Worm (Caenorhabditis elegans) whole organism, mixed stage, embryonic: Measurements from ENCODE around the gene F09C8.1.

Experiments used
- M03D4.4 ChIP-seq: sonication (generic microtip); optimal IDR thresholded peaks from 2 replicates; lab custom pipeline; 2017; ENCODE audit warnings: mild to moderate bottlenecking, missing genetic modification characterization, missing compliant biosample characterization
- blmp-1 ChIP-seq: fragments of 150-350 bp; optimal IDR thresholded peaks from 2 replicates; lab custom pipeline; 2014; ENCODE audit warnings: missing biosample characterization, missing genetic modification characterization
- ceh-39 ChIP-seq: fragments of 150-350 bp; optimal IDR thresholded peaks from 2 replicates; lab custom pipeline; 2014; ENCODE audit warnings: missing biosample characterization, missing genetic modification characterization
- ceh-83 ChIP-seq: fragments of 200-800 bp; sonication (Bioruptor generic); optimal IDR thresholded peaks from 2 replicates; lab custom pipeline; 2018; ENCODE audit warnings: mild to moderate bottlenecking, missing genetic modification characterization, missing compliant biosample characterization
- ces-1 ChIP-seq: fragments of 150-350 bp; optimal IDR thresholded peaks from 2 replicates; lab custom pipeline; 2014; ENCODE audit warnings: missing biosample characterization, missing genetic modification reagents, missing genetic modification characterization
- drap-1 ChIP-seq: fragments of 200-800 bp; sonication (Bioruptor generic); optimal IDR thresholded peaks from 3 replicates; lab custom pipeline; 2018; ENCODE audit warnings: mild to moderate bottlenecking, missing genetic modification characterization, missing compliant biosample characterization
- elt-1 ChIP-seq: sonication (generic microtip); optimal IDR thresholded peaks from 2 replicates; lab custom pipeline; 2017; ENCODE audit warnings: missing genetic modification characterization, mild to moderate bottlenecking, missing compliant biosample characterization, antibody characterized with exemption, moderate library complexity, borderline replicate concordance; ENCODE audit not compliant: insufficient read depth
- elt-3 ChIP-seq: fragments of 150-350 bp; optimal IDR thresholded peaks from 2 replicates; lab custom pipeline; 2014; ENCODE audit warnings: missing biosample characterization, missing genetic modification characterization
- flh-1 ChIP-seq: fragments of 200-800 bp; sonication (Bioruptor generic); optimal IDR thresholded peaks from 2 replicates; lab custom pipeline; 2018; ENCODE audit warnings: mild to moderate bottlenecking, missing genetic modification characterization, moderate library complexity, missing compliant biosample characterization
- ham-2 ChIP-seq: fragments of 200-800 bp; sonication (Bioruptor generic); optimal IDR thresholded peaks from 2 replicates; lab custom pipeline; 2018; ENCODE audit warnings: mild to moderate bottlenecking, missing genetic modification characterization, missing compliant biosample characterization
- lin-13 ChIP-seq: fragments of 150-350 bp; optimal IDR thresholded peaks from 2 replicates; lab custom pipeline; 2014; ENCODE audit warnings: missing biosample characterization, missing genetic modification characterization
- lin-32 ChIP-seq: fragments of 200-800 bp; sonication (Bioruptor generic); optimal IDR thresholded peaks from 2 replicates; lab custom pipeline; 2018; ENCODE audit warnings: mild to moderate bottlenecking, missing genetic modification characterization, missing compliant biosample characterization
- mab-5 ChIP-seq: fragments of 150-350 bp; optimal IDR thresholded peaks from 2 replicates; lab custom pipeline; 2014; ENCODE audit warnings: missing biosample characterization, missing genetic modification characterization
- mls-2 ChIP-seq: sonication (generic microtip); optimal IDR thresholded peaks from 2 replicates; lab custom pipeline; 2016; ENCODE audit warnings: mild to moderate bottlenecking, missing genetic modification characterization, moderate library complexity, missing compliant biosample characterization
- nhr-2 ChIP-seq: fragments of 150-350 bp; optimal IDR thresholded peaks from 2 replicates; lab custom pipeline; 2014; ENCODE audit warnings: missing biosample characterization, missing genetic modification characterization
- nhr-76 ChIP-seq: sonication (generic microtip); optimal IDR thresholded peaks from 2 replicates; lab custom pipeline; 2017; ENCODE audit warnings: missing biosample characterization, missing genetic modification characterization
- pha-4 ChIP-seq: fragments of 150-350 bp; optimal IDR thresholded peaks from 2 replicates; lab custom pipeline; 2018; ENCODE audit warnings: missing biosample characterization, missing genetic modification reagents, missing genetic modification characterization
- sem-2 ChIP-seq: fragments of 200-800 bp; sonication (Bioruptor generic); optimal IDR thresholded peaks from 2 replicates; lab custom pipeline; 2018; ENCODE audit warnings: mild to moderate bottlenecking, missing genetic modification characterization, missing compliant biosample characterization
- snpc-4 ChIP-seq: fragments of 150-350 bp; optimal IDR thresholded peaks from 2 replicates; lab custom pipeline; 2014; ENCODE audit warnings: missing biosample characterization, missing genetic modification characterization
- unc-62 ChIP-seq: fragments of 150-350 bp; optimal IDR thresholded peaks from 2 replicates; lab custom pipeline; 2014; ENCODE audit warnings: missing biosample characterization, missing genetic modification reagents, missing genetic modification characterization

Gene F09C8.1

ce11 chrX:16113996-16114395 is 49.3 kb downstream of the F09C8.1 start:
- TF ChIP-seq nhr-76 (tag; lab: Kevin White, UChicago) (no peak), unc-62 (GFP tag; lab: Kevin White, UChicago) (no peak), drap-1 (GFP tag; lab: Kevin White, UChicago) (no peak), snpc-4 (tag; lab: Kevin White, UChicago) (no peak), mls-2 (tag; lab: Kevin White, UChicago) (no peak), sem-2 (GFP tag; lab: Kevin White, UChicago) (no peak), lin-32 (GFP tag; lab: Kevin White, UChicago) (no peak), lin-13 (tag; lab: Kevin White, UChicago) (no peak), flh-1 (GFP tag; lab: Kevin White, UChicago) (no peak), mab-5 (no peak), blmp-1 (tag; lab: Kevin White, UChicago) (no peak), ceh-83 (GFP tag; lab: Kevin White, UChicago) (no peak), pha-4 (tag; lab: Kevin White, UChicago) (no peak)
- TF ChIP-seq, all 35 proteins: peak for 0

ce11 chrX:16112923-16113322 is 50.4 kb downstream of the F09C8.1 start:
- TF ChIP-seq sem-2 (GFP tag; lab: Kevin White, UChicago) (no peak), ceh-39 (tag; lab: Kevin White, UChicago) (no peak), pha-4 (tag; lab: Kevin White, UChicago) (no peak), M03D4.4 (no peak), ces-1 (GFP tag; lab: Kevin White, UChicago) (no peak), elt-1 (tag; lab: Kevin White, UChicago) (no peak), nhr-76 (tag; lab: Kevin White, UChicago) (no peak), elt-3 (no peak), nhr-2 (no peak), drap-1 (GFP tag; lab: Kevin White, UChicago) (no peak), ham-2 (GFP tag; lab: Kevin White, UChicago) (no peak), flh-1 (GFP tag; lab: Kevin White, UChicago) (no peak)
